Fruit fly (Drosophila melanogaster): ENCODE measurements around the gene Galt.

Gene Galt

DNA sequence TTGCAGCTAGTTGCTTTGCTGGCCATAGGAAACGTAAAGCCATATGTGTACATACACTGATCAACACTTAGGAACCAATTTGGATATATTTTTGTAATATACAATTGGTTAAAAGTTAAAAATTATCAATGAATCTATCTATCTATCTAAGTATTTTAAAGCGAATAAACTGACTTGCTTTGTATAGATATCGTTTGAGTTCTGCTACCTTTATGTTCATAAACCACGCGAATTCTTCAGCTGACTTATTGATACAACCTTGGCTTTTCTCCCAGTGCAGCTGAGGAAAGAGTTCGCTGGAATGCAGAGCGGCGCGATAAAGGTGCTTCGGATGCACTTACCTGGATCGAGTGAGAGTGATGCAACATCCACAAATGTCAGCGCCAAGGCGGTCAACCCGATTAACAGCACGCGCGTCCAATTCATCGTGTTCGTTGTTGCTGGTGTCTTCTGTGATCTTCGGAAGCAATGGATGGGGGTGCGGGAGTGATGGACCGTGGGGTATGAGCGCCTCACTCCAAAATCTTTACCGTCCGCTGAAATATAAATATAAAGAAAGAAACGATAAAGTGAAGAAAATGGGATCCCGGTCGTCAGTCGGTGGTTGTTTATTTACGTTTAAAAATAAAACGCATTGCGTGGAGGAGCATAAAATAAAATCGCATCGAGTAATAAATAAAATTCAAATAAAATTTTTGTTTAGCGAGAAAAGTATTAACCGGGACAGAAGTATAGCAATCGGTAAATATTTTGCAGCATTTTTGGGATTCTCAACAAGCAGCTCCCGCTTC lies 33.8 kb upstream of the Galt start (continued):
- TF ChIP-seq CG11762 (GFP tag; optimal IDR thresholded peaks at IDR 0.05; ENCODE audit: insufficient read depth) (no peak), CG1621 (tag; optimal IDR thresholded peaks at IDR 0.05) (no peak), CG10631 (GFP tag; optimal IDR thresholded peaks at IDR 0.05) (peak; percentile 1), fd59A (GFP tag; optimal IDR thresholded peaks at IDR 0.05) (no peak), fkh (GFP tag; optimal IDR thresholded peaks at IDR 0.05) (no peak), CG6808 (GFP tag; optimal IDR thresholded peaks at IDR 0.05) (peak; percentile 21), Blimp-1 (GFP tag; optimal IDR thresholded peaks at IDR 0.05) (peak; percentile 72), CG7368 (GFP tag; optimal IDR thresholded peaks at IDR 0.05) (no peak), CG11294 (GFP tag; IDR thresholded peaks at IDR 0.05) (no peak), CG6276 (GFP tag; optimal IDR thresholded peaks at IDR 0.05) (no peak), esn (GFP tag; optimal IDR thresholded peaks at IDR 0.05) (peak; percentile 38), cyc (GFP tag; optimal IDR thresholded peaks at IDR 0.05) (no peak), Lpt (GFP tag; optimal IDR thresholded peaks at IDR 0.05) (no peak)

DNA sequence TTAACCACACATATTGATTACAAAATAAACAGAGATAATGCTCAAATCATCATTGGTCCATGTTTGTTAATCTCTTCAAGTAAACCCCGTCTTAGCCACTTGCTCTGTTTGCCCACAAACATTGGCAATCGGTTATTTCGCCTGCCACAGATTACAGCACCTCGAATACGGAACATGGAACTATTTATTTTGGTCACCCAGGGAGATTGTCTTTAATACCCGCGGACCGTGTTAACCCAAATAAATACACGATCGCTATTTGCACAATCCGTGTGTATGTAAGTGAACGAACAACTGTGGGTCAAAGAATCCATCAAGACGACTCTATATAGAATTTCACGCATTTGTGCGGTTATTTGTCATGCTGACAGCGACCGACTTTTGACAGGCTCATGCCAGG lies 32.9 kb upstream of the Galt start:
- TF ChIP-seq Eip78C (GFP tag) (peak; percentile 36), Hr39 (GFP tag; optimal IDR thresholded peaks at IDR 0.05) (no peak), CG10631 (GFP tag; optimal IDR thresholded peaks at IDR 0.05) (peak; percentile 2), fkh (GFP tag; optimal IDR thresholded peaks at IDR 0.05) (peak; percentile 90), CG8632 (GFP tag; optimal IDR thresholded peaks at IDR 0.05) (peak; percentile 11), esn (GFP tag; optimal IDR thresholded peaks at IDR 0.05) (no peak)

DNA sequence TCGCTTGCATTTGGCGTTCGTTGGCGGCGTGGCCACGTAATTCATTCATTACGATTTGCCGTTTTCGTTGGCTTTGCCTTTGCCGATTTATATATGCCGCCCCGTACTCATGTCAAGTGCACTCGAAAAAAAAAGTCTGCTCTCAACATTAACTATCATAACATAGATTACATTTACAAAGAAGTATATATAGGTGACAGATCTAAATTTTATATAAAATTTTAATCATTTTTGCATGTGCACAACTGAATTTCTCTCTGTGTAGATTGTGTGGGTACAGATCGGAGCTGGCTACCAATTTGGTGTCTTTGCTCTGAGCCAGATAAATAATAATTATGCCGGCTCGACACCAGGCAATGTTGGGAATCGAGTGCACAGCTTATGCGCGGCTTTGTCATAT lies 30.6 kb upstream of the Galt start:
- peak; percentile 67 for TF ChIP-seq Ets96B (tag; optimal IDR thresholded peaks at IDR 0.05)
- peak; percentile 48 for TF ChIP-seq CG11762 (GFP tag; optimal IDR thresholded peaks at IDR 0.05; ENCODE audit: insufficient read depth)
- no peak for TF ChIP-seq CG16779 (tag; optimal IDR thresholded peaks at IDR 0.05)
- TF ChIP-seq CG34406 (GFP tag; optimal IDR thresholded peaks at IDR 0.05) = peak; percentile 69
- peak; percentile 47 for TF ChIP-seq CG4318 (GFP tag; optimal IDR thresholded peaks at IDR 0.05)
- peak; percentile 94 for TF ChIP-seq Eip78C (GFP tag)
- no peak for TF ChIP-seq Eip93F (GFP tag; optimal IDR thresholded peaks at IDR 0.05)
- peak; percentile 50 for TF ChIP-seq spab (GFP tag; optimal IDR thresholded peaks at IDR 0.05)
- TF ChIP-seq net (GFP tag; optimal IDR thresholded peaks at IDR 0.05) = peak; percentile 57
- TF ChIP-seq cyc (GFP tag; optimal IDR thresholded peaks at IDR 0.05) = peak; percentile 74
- TF ChIP-seq fd59A (GFP tag; optimal IDR thresholded peaks at IDR 0.05) = peak; percentile 21
- peak; percentile 57 for TF ChIP-seq CG7368 (GFP tag; optimal IDR thresholded peaks at IDR 0.05)
- peak; percentile 46 for TF ChIP-seq vri (GFP tag; optimal IDR thresholded peaks at IDR 0.05)
- TF ChIP-seq Eip75B (GFP tag; optimal IDR thresholded peaks at IDR 0.05) = peak; percentile 68
- peak; percentile 73 for TF ChIP-seq Sox14 (GFP tag; optimal IDR thresholded peaks at IDR 0.05)
- TF ChIP-seq CG3919 (GFP tag; optimal IDR thresholded peaks at IDR 0.05) = peak; percentile 77
- peak; percentile 79 for TF ChIP-seq esn (GFP tag; optimal IDR thresholded peaks at IDR 0.05)
- TF ChIP-seq CG6163 (GFP tag; IDR thresholded peaks at IDR 0.05) = peak; percentile 88
- TF ChIP-seq Smox (GFP tag; optimal IDR thresholded peaks at IDR 0.05) = peak; percentile 73
- TF ChIP-seq CG9139 (GFP tag; optimal IDR thresholded peaks at IDR 0.05) = no peak
- TF ChIP-seq CG8632 (GFP tag; optimal IDR thresholded peaks at IDR 0.05) = peak; percentile 35
- no peak for TF ChIP-seq fkh (GFP tag; optimal IDR thresholded peaks at IDR 0.05)
- TF ChIP-seq achi (GFP tag; optimal IDR thresholded peaks at IDR 0.05) = peak; percentile 65
- TF ChIP-seq CG11902 (GFP tag; optimal IDR thresholded peaks at IDR 0.05) = peak; percentile 56
- peak; percentile 45 for TF ChIP-seq dsx (GFP tag; optimal IDR thresholded peaks at IDR 0.05; ENCODE audit: poor library complexity, severe bottlenecking)
- TF ChIP-seq topi (GFP tag; optimal IDR thresholded peaks at IDR 0.05) = peak; percentile 72
- peak; percentile 77 for TF ChIP-seq Hr39 (GFP tag; optimal IDR thresholded peaks at IDR 0.05)
- no peak for TF ChIP-seq fd85E (GFP tag; optimal IDR thresholded peaks at IDR 0.05)
- TF ChIP-seq dac (GFP tag; optimal IDR thresholded peaks at IDR 0.05) = peak; percentile 34
- peak; percentile 85 for TF ChIP-seq Hr4 (GFP tag; optimal IDR thresholded peaks at IDR 0.05)
- TF ChIP-seq Blimp-1 (GFP tag; optimal IDR thresholded peaks at IDR 0.05) = peak; percentile 26
- peak; percentile 58 for TF ChIP-seq CG10669 (GFP tag; optimal IDR thresholded peaks at IDR 0.05)
- peak; percentile 62 for TF ChIP-seq CG11294 (GFP tag; IDR thresholded peaks at IDR 0.05)
- peak; percentile 69 for TF ChIP-seq Ets21C (GFP tag; optimal IDR thresholded peaks at IDR 0.05)
- peak; percentile 75 for TF ChIP-seq Gug (GFP tag; IDR thresholded peaks at IDR 0.05)
- TF ChIP-seq salr (GFP tag; optimal IDR thresholded peaks at IDR 0.05) = peak in 1 of 2 experiments; percentile 49
- peak; percentile 72 for TF ChIP-seq CG10631 (GFP tag; optimal IDR thresholded peaks at IDR 0.05)
- peak; percentile 45 for TF ChIP-seq CG1621 (tag; optimal IDR thresholded peaks at IDR 0.05)
- TF ChIP-seq CG6276 (GFP tag; optimal IDR thresholded peaks at IDR 0.05) = peak; percentile 77
- TF ChIP-seq svp (GFP tag) = peak; percentile 81
- peak; percentile 91 for TF ChIP-seq eg (GFP tag; IDR thresholded peaks at IDR 0.05)

All from whole organism, prepupa.